Worm (Caenorhabditis elegans) whole organism, L3 larva: Measurements from ENCODE around the gene C01G12.7.

Experiments
- ZK546.5 ChIP-seq: sonication (generic microtip); optimal IDR thresholded peaks from 2 replicates; lab custom pipeline; 2017; ENCODE audit warnings: missing biosample characterization, missing genetic modification characterization
- ama-1 ChIP-seq: fragments of 150-350 bp; optimal IDR thresholded peaks from 2 replicates; lab custom pipeline; 2018
- ceh-16 ChIP-seq: sonication (generic microtip); optimal IDR thresholded peaks from 2 replicates; lab custom pipeline; 2017; ENCODE audit warnings: missing biosample characterization, missing genetic modification characterization
- ceh-82 ChIP-seq: fragments of 150-350 bp; optimal IDR thresholded peaks from 2 replicates; lab custom pipeline; 2014; ENCODE audit warnings: missing biosample characterization, missing genetic modification characterization
- ceh-9 ChIP-seq: sonication (generic microtip); optimal IDR thresholded peaks from 2 replicates; lab custom pipeline; 2018; ENCODE audit warnings: missing biosample characterization, missing genetic modification characterization
- daf-12 ChIP-seq: fragments of 150-350 bp; optimal IDR thresholded peaks from 2 replicates; lab custom pipeline; 2014; ENCODE audit warnings: missing biosample characterization, missing genetic modification reagents, missing genetic modification characterization
- egl-27 ChIP-seq: sonication (generic microtip); optimal IDR thresholded peaks from 4 replicates; lab custom pipeline; 2017; ENCODE audit warnings: missing biosample characterization, missing genetic modification reagents, missing genetic modification characterization
- egl-5 ChIP-seq: fragments of 150-350 bp; optimal IDR thresholded peaks from 2 replicates; lab custom pipeline; 2017; ENCODE audit warnings: missing biosample characterization, missing genetic modification reagents, missing genetic modification characterization, inconsistent platforms
- elt-1 ChIP-seq: fragments of 150-350 bp; optimal IDR thresholded peaks from 2 replicates; lab custom pipeline; 2014; ENCODE audit warnings: missing biosample characterization, missing genetic modification characterization
- elt-2 ChIP-seq: sonication (generic microtip); optimal IDR thresholded peaks from 2 replicates; lab custom pipeline; 2016; ENCODE audit warnings: missing genetic modification reagents, mild to moderate bottlenecking, missing genetic modification characterization, missing compliant biosample characterization
- elt-3 ChIP-seq, 3 experiments: fragments of 150-350 bp in 1 of 3; sonication (generic microtip) in 2 of 3; optimal IDR thresholded peaks; 2 replicates in 2 of 3; 4 replicates in 1 of 3; lab custom pipeline; 2014 to 2017; ENCODE audit warnings: missing biosample characterization in 3 of 3, missing genetic modification characterization in 3 of 3
- eor-1 ChIP-seq, 2 experiments: fragments of 150-350 bp; optimal IDR thresholded peaks; 2 replicates each; lab custom pipeline; 2014 to 2018; ENCODE audit warnings: missing biosample characterization in 2 of 2, missing genetic modification characterization in 2 of 2
- fkh-2 ChIP-seq: fragments of 150-350 bp; optimal IDR thresholded peaks from 2 replicates; lab custom pipeline; 2014; ENCODE audit warnings: missing biosample characterization, missing genetic modification reagents, missing genetic modification characterization
- fos-1 ChIP-seq: fragments of 150-350 bp; optimal IDR thresholded peaks from 2 replicates; lab custom pipeline; 2014; ENCODE audit warnings: missing biosample characterization, missing genetic modification characterization
- hmg-11 ChIP-seq: sonication (generic microtip); optimal IDR thresholded peaks from 2 replicates; lab custom pipeline; 2016; ENCODE audit warnings: missing genetic modification characterization, missing compliant biosample characterization
- lin-15B ChIP-seq: fragments of 150-350 bp; optimal IDR thresholded peaks from 2 replicates; lab custom pipeline; 2014; ENCODE audit warnings: missing biosample characterization, missing genetic modification characterization
- lin-39 ChIP-seq: fragments of 150-350 bp; optimal IDR thresholded peaks from 2 replicates; lab custom pipeline; 2018; ENCODE audit warnings: missing biosample characterization, missing genetic modification reagents, missing genetic modification characterization
- lsy-12 ChIP-seq: sonication (generic microtip); optimal IDR thresholded peaks from 2 replicates; lab custom pipeline; 2016; ENCODE audit warnings: mild to moderate bottlenecking, missing genetic modification characterization, missing compliant biosample characterization
- mdl-1 ChIP-seq: fragments of 150-350 bp; optimal IDR thresholded peaks from 2 replicates; lab custom pipeline; 2014; ENCODE audit warnings: missing biosample characterization, missing genetic modification characterization
- mml-1 ChIP-seq: fragments of 150-350 bp; sonication (generic microtip); optimal IDR thresholded peaks from 3 replicates; lab custom pipeline; 2014; ENCODE audit warnings: missing biosample characterization, missing genetic modification characterization
- nfya-1 ChIP-seq: sonication (generic microtip); optimal IDR thresholded peaks from 2 replicates; lab custom pipeline; 2017; ENCODE audit warnings: missing genetic modification characterization, mild to moderate bottlenecking, missing compliant biosample characterization, antibody characterized with exemption, moderate library complexity; ENCODE audit not compliant: insufficient read depth
- nhr-11 ChIP-seq: fragments of 150-350 bp; optimal IDR thresholded peaks from 2 replicates; lab custom pipeline; 2014; ENCODE audit warnings: missing biosample characterization, missing genetic modification characterization
- nhr-12 ChIP-seq: fragments of 150-350 bp; optimal IDR thresholded peaks from 2 replicates; lab custom pipeline; 2014; ENCODE audit warnings: missing biosample characterization, missing genetic modification characterization
- nhr-23 ChIP-seq: fragments of 150-350 bp; optimal IDR thresholded peaks from 2 replicates; lab custom pipeline; 2014; ENCODE audit warnings: missing biosample characterization, missing genetic modification reagents, missing genetic modification characterization
- nhr-237 ChIP-seq: fragments of 150-350 bp; optimal IDR thresholded peaks from 2 replicates; lab custom pipeline; 2014; ENCODE audit warnings: missing biosample characterization, missing genetic modification characterization
- nhr-25 ChIP-seq: sonication (generic microtip); optimal IDR thresholded peaks from 2 replicates; lab custom pipeline; 2017; ENCODE audit warnings: missing biosample characterization, missing genetic modification characterization
- nhr-28 ChIP-seq: fragments of 150-350 bp; optimal IDR thresholded peaks from 2 replicates; lab custom pipeline; 2014; ENCODE audit warnings: missing biosample characterization, missing genetic modification characterization
- nhr-43 ChIP-seq: sonication (generic microtip); optimal IDR thresholded peaks from 2 replicates; lab custom pipeline; 2016; ENCODE audit warnings: mild to moderate bottlenecking, missing genetic modification characterization, missing compliant biosample characterization; ENCODE audit not compliant: poor library complexity, severe bottlenecking
- nhr-67 ChIP-seq: fragments of 150-350 bp; optimal IDR thresholded peaks from 2 replicates; lab custom pipeline; 2014; ENCODE audit warnings: missing biosample characterization, missing genetic modification characterization
- nhr-76 ChIP-seq: fragments of 150-350 bp; sonication (generic microtip); optimal IDR thresholded peaks from 5 replicates; lab custom pipeline; 2014; ENCODE audit warnings: missing biosample characterization, missing genetic modification characterization
- nhr-77 ChIP-seq: fragments of 150-350 bp; optimal IDR thresholded peaks from 2 replicates; lab custom pipeline; 2014; ENCODE audit warnings: missing biosample characterization, missing genetic modification characterization
- pha-4 ChIP-seq: fragments of 150-350 bp; optimal IDR thresholded peaks from 2 replicates; lab custom pipeline; 2014; ENCODE audit warnings: missing biosample characterization, missing genetic modification reagents, missing genetic modification characterization
- pqm-1 ChIP-seq: fragments of 150-350 bp; optimal IDR thresholded peaks from 2 replicates; lab custom pipeline; 2017; ENCODE audit warnings: missing biosample characterization, missing genetic modification characterization, inconsistent platforms
- sea-2 ChIP-seq: fragments of 150-350 bp; sonication (generic microtip); optimal IDR thresholded peaks from 4 replicates; lab custom pipeline; 2014; ENCODE audit warnings: missing biosample characterization, missing genetic modification reagents, missing genetic modification characterization
- skn-1 ChIP-seq: fragments of 150-350 bp; optimal IDR thresholded peaks from 2 replicates; lab custom pipeline; 2014; ENCODE audit warnings: missing biosample characterization, missing genetic modification characterization
- tbx-2 ChIP-seq: sonication (generic microtip); optimal IDR thresholded peaks from 2 replicates; lab custom pipeline; 2016; ENCODE audit warnings: mild to moderate bottlenecking, missing genetic modification characterization, missing compliant biosample characterization
- unc-39 ChIP-seq: sonication (generic microtip); optimal IDR thresholded peaks from 4 replicates; lab custom pipeline; 2017; ENCODE audit warnings: missing biosample characterization, missing genetic modification characterization
- unc-62 ChIP-seq: fragments of 150-350 bp; sonication (generic microtip); optimal IDR thresholded peaks from 4 replicates; lab custom pipeline; 2014; ENCODE audit warnings: missing biosample characterization, missing genetic modification reagents, missing genetic modification characterization
- zag-1 ChIP-seq: fragments of 150-350 bp; optimal IDR thresholded peaks from 2 replicates; lab custom pipeline; 2014; ENCODE audit warnings: missing biosample characterization, missing genetic modification characterization

Gene C01G12.7

DNA sequence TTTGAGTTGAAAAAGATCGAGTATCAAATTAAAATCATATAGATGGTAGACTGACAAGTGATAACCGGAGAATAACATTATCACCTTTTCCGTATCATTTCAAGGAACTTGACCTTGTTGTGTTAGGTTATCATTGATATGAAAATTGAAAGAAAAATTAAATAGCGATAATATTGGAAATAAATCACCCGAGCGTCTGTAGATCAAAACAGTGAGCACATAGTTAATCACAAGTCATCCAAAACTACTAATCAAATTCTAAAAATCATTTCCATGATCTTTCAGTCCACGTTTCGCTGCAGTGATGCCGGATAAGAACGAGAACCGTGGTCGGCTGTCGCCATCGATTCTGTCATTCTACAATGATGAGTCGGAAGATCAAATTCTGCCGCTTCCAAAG lies 28.1 kb upstream of the C01G12.7 start:
- TF ChIP-seq fkh-2 (tag; lab: Kevin White, UChicago) (no peak), elt-2 (no peak), pha-4 (no peak), ceh-82 (no peak), elt-3 (tag; optimal IDR thresholded peaks at IDR 0.05; lab: Kevin White, UChicago) (peak in 2 of 3 experiments; percentile 3 to 68), hmg-11 (tag; lab: Kevin White, UChicago) (no peak), nhr-43 (tag; lab: Kevin White, UChicago) (peak; percentile 74), nhr-76 (no peak)

DNA sequence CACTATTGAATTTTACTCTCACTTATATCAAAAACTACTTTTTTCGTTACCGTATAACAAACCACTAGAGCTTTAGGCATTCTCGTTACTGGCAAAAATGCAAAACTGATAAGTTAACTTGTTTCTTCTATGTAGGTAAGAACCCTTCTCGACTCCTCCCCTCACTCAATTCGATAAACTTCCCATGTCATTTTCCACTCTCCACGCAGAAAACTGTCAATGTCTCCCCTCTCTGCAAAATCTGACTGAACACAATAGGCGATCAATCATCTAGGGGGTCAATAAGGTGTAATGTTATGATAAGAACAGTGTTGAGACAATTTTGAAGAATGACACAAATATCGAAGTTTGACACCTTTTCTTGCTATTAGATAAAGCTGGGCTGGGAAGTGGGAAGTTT lies 27.1 kb upstream of the C01G12.7 start:
- TF ChIP-seq egl-5 (tag; lab: Kevin White, UChicago), result no peak
- no peak for TF ChIP-seq daf-12
- TF ChIP-seq nhr-25, result peak; percentile 19
- TF ChIP-seq nhr-23, result peak; percentile 10
- TF ChIP-seq nhr-237 (tag; lab: Kevin White, UChicago), result no peak
- TF ChIP-seq pqm-1 (tag; lab: Kevin White, UChicago), result no peak
- no peak for TF ChIP-seq skn-1 (tag; lab: Kevin White, UChicago)
- TF ChIP-seq ceh-16 (tag; lab: Kevin White, UChicago), result no peak
- no peak for TF ChIP-seq elt-2
- no peak for TF ChIP-seq nhr-11 (tag; lab: Kevin White, UChicago)
- no peak for TF ChIP-seq nhr-12 (tag; lab: Kevin White, UChicago)

DNA sequence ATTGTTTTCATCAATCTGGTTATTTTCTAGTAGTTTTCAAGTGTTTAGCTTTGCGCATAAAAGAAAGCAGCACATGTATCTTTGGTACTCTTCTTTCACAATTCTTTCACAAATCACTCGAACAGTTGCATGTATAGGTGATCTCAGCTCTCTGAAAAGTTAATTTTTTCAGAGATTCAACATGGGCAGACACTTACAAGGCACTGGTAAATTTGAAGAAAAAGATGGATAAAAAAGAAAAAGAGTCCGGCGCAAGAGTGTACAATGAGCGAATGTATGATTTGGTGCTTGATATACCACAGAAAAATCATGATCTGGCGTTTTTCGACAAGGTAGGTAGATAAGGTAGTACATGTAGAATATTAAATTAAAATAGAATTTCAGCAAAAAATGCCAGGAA lies 26.5 kb upstream of the C01G12.7 start:
- TF ChIP-seq mml-1 (tag; lab: Kevin White, UChicago), result no peak
- no peak for TF ChIP-seq fos-1 (tag; lab: Kevin White, UChicago)
- no peak for TF ChIP-seq elt-2
- TF ChIP-seq sea-2, result no peak
- no peak for TF ChIP-seq egl-5 (tag; lab: Kevin White, UChicago)
- TF ChIP-seq nhr-76, result no peak
- no peak for TF ChIP-seq pha-4
- no peak for TF ChIP-seq nhr-12 (tag; lab: Kevin White, UChicago)
- no peak for TF ChIP-seq nhr-67 (tag; lab: Kevin White, UChicago)
- TF ChIP-seq unc-62 (GFP tag; lab: Kevin White, UChicago), result no peak
- no peak for TF ChIP-seq tbx-2 (tag; lab: Kevin White, UChicago)
- no peak for TF ChIP-seq ceh-16 (tag; lab: Kevin White, UChicago)
- TF ChIP-seq ZK546.5 (tag; lab: Kevin White, UChicago), result no peak
- TF ChIP-seq elt-1 (tag; lab: Kevin White, UChicago), result no peak
- TF ChIP-seq nhr-23, result no peak
- TF ChIP-seq nhr-25, result no peak
- no peak for TF ChIP-seq elt-3 (tag; optimal IDR thresholded peaks at IDR 0.05; lab: Kevin White, UChicago)
- no peak for TF ChIP-seq mdl-1
- TF ChIP-seq daf-12, result no peak

DNA sequence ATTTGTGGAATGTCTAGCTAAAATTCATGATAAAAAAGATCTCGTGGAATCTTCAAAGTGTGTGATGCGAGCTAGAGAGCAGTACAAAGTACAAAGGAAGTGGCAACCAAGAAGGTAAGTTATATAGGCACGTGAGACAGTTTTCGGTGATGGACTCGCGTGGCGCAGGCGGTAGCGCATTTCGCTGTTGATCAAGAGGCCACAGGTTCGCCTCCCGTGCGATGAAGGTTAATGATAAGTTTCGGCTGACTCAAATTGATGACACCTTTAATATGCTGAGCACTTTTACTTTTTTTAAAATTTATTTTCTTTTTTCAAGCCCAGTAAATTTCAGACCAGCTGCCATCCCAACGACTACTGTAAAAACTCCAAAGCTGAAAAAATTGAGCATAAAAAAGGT lies 25.2 kb upstream of the C01G12.7 start:
- TF ChIP-seq tbx-2 (tag; lab: Kevin White, UChicago) (no peak), lsy-12 (tag; lab: Kevin White, UChicago) (peak; percentile 48), nhr-25 (peak; percentile 19), nfya-1 (tag; lab: Kevin White, UChicago) (peak; percentile 4), ama-1 (peak; percentile 30), lin-15B (tag; lab: Kevin White, UChicago) (no peak), nhr-67 (tag; lab: Kevin White, UChicago) (no peak), nhr-77 (peak; percentile 10), egl-27 (tag; lab: Kevin White, UChicago) (no peak), nhr-43 (tag; lab: Kevin White, UChicago) (peak; percentile 11)
- TF ChIP-seq, all 47 proteins: peak for 6

DNA sequence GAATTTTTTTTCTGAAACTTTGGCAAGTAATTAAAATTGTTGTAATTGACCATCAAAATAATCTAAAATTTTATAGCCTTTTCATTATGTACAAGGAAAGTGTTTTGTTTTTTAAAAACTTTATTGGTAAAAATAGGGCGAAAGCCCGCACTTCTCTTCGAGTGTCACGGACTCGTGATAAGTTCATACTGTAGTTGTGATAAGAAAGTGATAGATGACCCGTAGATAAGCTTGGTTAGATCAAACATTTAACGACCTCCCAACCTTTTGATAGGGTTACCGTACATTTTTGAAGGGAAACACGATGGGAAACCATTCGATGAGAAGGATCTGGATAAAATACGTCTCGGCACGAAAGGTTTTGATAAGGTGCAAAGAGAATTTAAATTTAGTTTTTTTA lies 24.7 kb upstream of the C01G12.7 start:
- TF ChIP-seq nhr-43 (tag; lab: Kevin White, UChicago) (peak; percentile 21), zag-1 (tag; lab: Kevin White, UChicago) (no peak), nhr-11 (tag; lab: Kevin White, UChicago) (no peak), lin-39 (tag; lab: Kevin White, UChicago) (no peak), ZK546.5 (tag; lab: Kevin White, UChicago) (no peak), nhr-28 (tag; lab: Kevin White, UChicago) (no peak), nhr-23 (peak; percentile 57), unc-39 (no peak), elt-2 (peak; percentile 28), pha-4 (no peak), eor-1 (tag; optimal IDR thresholded peaks at IDR 0.05; lab: Kevin White, UChicago) (no peak), elt-3 (tag; optimal IDR thresholded peaks at IDR 0.05; lab: Kevin White, UChicago) (peak in 1 of 3 experiments; percentile 64), nfya-1 (tag; lab: Kevin White, UChicago) (no peak), nhr-76 (no peak), lsy-12 (tag; lab: Kevin White, UChicago) (no peak), ceh-9 (no peak)
- TF ChIP-seq, all 47 proteins: peak for 4
